Worm (Caenorhabditis elegans) whole organism, L3 larva: Measurements from ENCODE around the gene sas-7.

Source experiments
- ZK546.5 ChIP-seq: sonication (generic microtip); optimal IDR thresholded peaks from 2 replicates; lab custom pipeline; 2017; ENCODE audit warnings: missing biosample characterization, missing genetic modification characterization
- aly-2 ChIP-seq: fragments of 150-350 bp; optimal IDR thresholded peaks from 2 replicates; lab custom pipeline; 2014; ENCODE audit warnings: missing biosample characterization, missing genetic modification characterization
- ama-1 ChIP-seq: fragments of 150-350 bp; optimal IDR thresholded peaks from 2 replicates; lab custom pipeline; 2018
- ceh-16 ChIP-seq: sonication (generic microtip); optimal IDR thresholded peaks from 2 replicates; lab custom pipeline; 2017; ENCODE audit warnings: missing biosample characterization, missing genetic modification characterization
- ceh-82 ChIP-seq: fragments of 150-350 bp; optimal IDR thresholded peaks from 2 replicates; lab custom pipeline; 2014; ENCODE audit warnings: missing biosample characterization, missing genetic modification characterization
- daf-12 ChIP-seq: fragments of 150-350 bp; optimal IDR thresholded peaks from 2 replicates; lab custom pipeline; 2014; ENCODE audit warnings: missing biosample characterization, missing genetic modification reagents, missing genetic modification characterization
- egl-27 ChIP-seq: sonication (generic microtip); optimal IDR thresholded peaks from 4 replicates; lab custom pipeline; 2017; ENCODE audit warnings: missing biosample characterization, missing genetic modification reagents, missing genetic modification characterization
- egl-5 ChIP-seq: fragments of 150-350 bp; optimal IDR thresholded peaks from 2 replicates; lab custom pipeline; 2017; ENCODE audit warnings: missing biosample characterization, missing genetic modification reagents, missing genetic modification characterization, inconsistent platforms
- elt-1 ChIP-seq: fragments of 150-350 bp; optimal IDR thresholded peaks from 2 replicates; lab custom pipeline; 2014; ENCODE audit warnings: missing biosample characterization, missing genetic modification characterization
- elt-2 ChIP-seq: sonication (generic microtip); optimal IDR thresholded peaks from 2 replicates; lab custom pipeline; 2016; ENCODE audit warnings: missing genetic modification reagents, mild to moderate bottlenecking, missing genetic modification characterization, missing compliant biosample characterization
- elt-3 ChIP-seq, 3 experiments: fragments of 150-350 bp in 1 of 3; sonication (generic microtip) in 2 of 3; optimal IDR thresholded peaks; 2 replicates in 2 of 3; 4 replicates in 1 of 3; lab custom pipeline; 2014 to 2017; ENCODE audit warnings: missing biosample characterization in 3 of 3, missing genetic modification characterization in 3 of 3
- eor-1 ChIP-seq, 2 experiments: fragments of 150-350 bp; optimal IDR thresholded peaks; 2 replicates each; lab custom pipeline; 2014 to 2018; ENCODE audit warnings: missing biosample characterization in 2 of 2, missing genetic modification characterization in 2 of 2
- fkh-10 ChIP-seq: sonication (generic microtip); optimal IDR thresholded peaks from 2 replicates; lab custom pipeline; 2017; ENCODE audit warnings: missing biosample characterization, missing genetic modification reagents, missing genetic modification characterization
- fkh-2 ChIP-seq: fragments of 150-350 bp; optimal IDR thresholded peaks from 2 replicates; lab custom pipeline; 2014; ENCODE audit warnings: missing biosample characterization, missing genetic modification reagents, missing genetic modification characterization
- fos-1 ChIP-seq: fragments of 150-350 bp; optimal IDR thresholded peaks from 2 replicates; lab custom pipeline; 2014; ENCODE audit warnings: missing biosample characterization, missing genetic modification characterization
- jun-1 ChIP-seq: fragments of 150-350 bp; optimal IDR thresholded peaks from 2 replicates; lab custom pipeline; 2014; ENCODE audit warnings: missing biosample characterization, missing genetic modification reagents, missing genetic modification characterization
- lin-15B ChIP-seq: fragments of 150-350 bp; optimal IDR thresholded peaks from 2 replicates; lab custom pipeline; 2014; ENCODE audit warnings: missing biosample characterization, missing genetic modification characterization
- lsy-12 ChIP-seq: sonication (generic microtip); optimal IDR thresholded peaks from 2 replicates; lab custom pipeline; 2016; ENCODE audit warnings: mild to moderate bottlenecking, missing genetic modification characterization, missing compliant biosample characterization
- mml-1 ChIP-seq: fragments of 150-350 bp; sonication (generic microtip); optimal IDR thresholded peaks from 3 replicates; lab custom pipeline; 2014; ENCODE audit warnings: missing biosample characterization, missing genetic modification characterization
- nfya-1 ChIP-seq: sonication (generic microtip); optimal IDR thresholded peaks from 2 replicates; lab custom pipeline; 2017; ENCODE audit warnings: missing genetic modification characterization, mild to moderate bottlenecking, missing compliant biosample characterization, antibody characterized with exemption, moderate library complexity; ENCODE audit not compliant: insufficient read depth
- nhr-11 ChIP-seq: fragments of 150-350 bp; optimal IDR thresholded peaks from 2 replicates; lab custom pipeline; 2014; ENCODE audit warnings: missing biosample characterization, missing genetic modification characterization
- nhr-12 ChIP-seq: fragments of 150-350 bp; optimal IDR thresholded peaks from 2 replicates; lab custom pipeline; 2014; ENCODE audit warnings: missing biosample characterization, missing genetic modification characterization
- nhr-23 ChIP-seq: fragments of 150-350 bp; optimal IDR thresholded peaks from 2 replicates; lab custom pipeline; 2014; ENCODE audit warnings: missing biosample characterization, missing genetic modification reagents, missing genetic modification characterization
- nhr-237 ChIP-seq: fragments of 150-350 bp; optimal IDR thresholded peaks from 2 replicates; lab custom pipeline; 2014; ENCODE audit warnings: missing biosample characterization, missing genetic modification characterization
- nhr-25 ChIP-seq: sonication (generic microtip); optimal IDR thresholded peaks from 2 replicates; lab custom pipeline; 2017; ENCODE audit warnings: missing biosample characterization, missing genetic modification characterization
- nhr-28 ChIP-seq: fragments of 150-350 bp; optimal IDR thresholded peaks from 2 replicates; lab custom pipeline; 2014; ENCODE audit warnings: missing biosample characterization, missing genetic modification characterization
- nhr-67 ChIP-seq: fragments of 150-350 bp; optimal IDR thresholded peaks from 2 replicates; lab custom pipeline; 2014; ENCODE audit warnings: missing biosample characterization, missing genetic modification characterization
- nhr-76 ChIP-seq: fragments of 150-350 bp; sonication (generic microtip); optimal IDR thresholded peaks from 5 replicates; lab custom pipeline; 2014; ENCODE audit warnings: missing biosample characterization, missing genetic modification characterization
- nhr-77 ChIP-seq: fragments of 150-350 bp; optimal IDR thresholded peaks from 2 replicates; lab custom pipeline; 2014; ENCODE audit warnings: missing biosample characterization, missing genetic modification characterization
- pqm-1 ChIP-seq: fragments of 150-350 bp; optimal IDR thresholded peaks from 2 replicates; lab custom pipeline; 2017; ENCODE audit warnings: missing biosample characterization, missing genetic modification characterization, inconsistent platforms
- sea-2 ChIP-seq: fragments of 150-350 bp; sonication (generic microtip); optimal IDR thresholded peaks from 4 replicates; lab custom pipeline; 2014; ENCODE audit warnings: missing biosample characterization, missing genetic modification reagents, missing genetic modification characterization
- unc-39 ChIP-seq: sonication (generic microtip); optimal IDR thresholded peaks from 4 replicates; lab custom pipeline; 2017; ENCODE audit warnings: missing biosample characterization, missing genetic modification characterization
- unc-62 ChIP-seq: fragments of 150-350 bp; sonication (generic microtip); optimal IDR thresholded peaks from 4 replicates; lab custom pipeline; 2014; ENCODE audit warnings: missing biosample characterization, missing genetic modification reagents, missing genetic modification characterization
- zag-1 ChIP-seq: fragments of 150-350 bp; optimal IDR thresholded peaks from 2 replicates; lab custom pipeline; 2014; ENCODE audit warnings: missing biosample characterization, missing genetic modification characterization
- ztf-4 ChIP-seq: fragments of 150-350 bp; optimal IDR thresholded peaks from 2 replicates; lab custom pipeline; 2014; ENCODE audit warnings: missing biosample characterization, missing genetic modification characterization

Gene sas-7

ce11 chrIII:10296904-10297303 lies 23.9 kb upstream of the sas-7 start:
- TF ChIP-seq aly-2 (tag; lab: Kevin White, UChicago) (no peak), unc-39 (tag; lab: Kevin White, UChicago) (no peak), zag-1 (tag; lab: Kevin White, UChicago) (no peak), fos-1 (tag; lab: Kevin White, UChicago) (no peak), daf-12 (tag; lab: Kevin White, UChicago) (no peak), ZK546.5 (no peak), nhr-28 (no peak), nhr-11 (no peak), egl-5 (tag; lab: Kevin White, UChicago) (no peak), ceh-16 (tag; lab: Kevin White, UChicago) (no peak), ama-1 (lab: Kevin White, UChicago) (no peak), fkh-10 (GFP tag; lab: Kevin White, UChicago) (no peak), nhr-23 (tag; lab: Kevin White, UChicago) (no peak), eor-1 (tag; optimal IDR thresholded peaks at IDR 0.05; lab: Kevin White, UChicago) (no peak), egl-27 (no peak)

DNA sequence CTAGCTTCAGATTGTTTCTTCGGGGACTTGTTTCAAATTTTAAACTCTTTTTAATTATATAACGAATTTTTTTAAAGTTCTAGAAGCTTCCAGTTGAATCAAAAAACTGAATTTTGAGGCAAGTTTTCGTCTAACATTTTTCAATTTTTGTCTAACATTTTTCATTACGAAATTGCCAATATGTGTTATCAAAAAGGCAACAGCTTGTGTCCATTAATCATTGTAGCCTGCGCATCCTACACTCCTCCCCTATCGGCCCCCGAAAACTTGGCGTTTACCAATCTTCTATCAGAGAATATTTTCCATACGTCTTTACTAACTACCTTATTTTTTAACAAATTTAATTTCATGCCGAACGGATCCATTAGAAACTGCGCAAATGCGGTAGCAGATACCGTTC lies 20.7 kb upstream of the sas-7 start, which contains the start of gene vglu-3:
vglu-3 (plus strand) TSS at position 301 of the 400 bp plus-strand sequence.
- TF ChIP-seq nhr-28 = no peak
- no peak for TF ChIP-seq ceh-16 (tag; lab: Kevin White, UChicago)
- no peak for TF ChIP-seq lin-15B (tag; lab: Kevin White, UChicago)
- no peak for TF ChIP-seq unc-62 (GFP tag; lab: Kevin White, UChicago)
- no peak for TF ChIP-seq zag-1 (tag; lab: Kevin White, UChicago)
- no peak for TF ChIP-seq nhr-76 (tag; lab: Kevin White, UChicago)

- TF ChIP-seq nhr-12 (tag; lab: Kevin White, UChicago) (no peak), nhr-25 (no peak), sea-2 (no peak), nhr-77 (tag; lab: Kevin White, UChicago) (no peak), ztf-4 (tag; lab: Kevin White, UChicago) (no peak), elt-1 (no peak), elt-3 (tag; optimal IDR thresholded peaks at IDR 0.05; lab: Kevin White, UChicago) (no peak), jun-1 (tag; lab: Kevin White, UChicago) (peak; percentile 24), fkh-2 (tag; lab: Kevin White, UChicago) (no peak), nhr-11 (no peak), elt-2 (peak; percentile 71), pqm-1 (peak; percentile 59), nhr-28 (no peak), zag-1 (tag; lab: Kevin White, UChicago) (no peak), ZK546.5 (no peak), unc-39 (tag; lab: Kevin White, UChicago) (no peak), nhr-23 (tag; lab: Kevin White, UChicago) (no peak), lsy-12 (no peak), nhr-237 (tag; lab: Kevin White, UChicago) (no peak), ceh-82 (no peak), eor-1 (tag; optimal IDR thresholded peaks at IDR 0.05; lab: Kevin White, UChicago) (no peak), mml-1 (no peak), fos-1 (tag; lab: Kevin White, UChicago) (no peak), egl-5 (tag; lab: Kevin White, UChicago) (no peak), nfya-1 (tag; lab: Kevin White, UChicago) (no peak), lin-15B (tag; lab: Kevin White, UChicago) (no peak)
These were observed 15.5 kb upstream of the sas-7 start for ce11 chrIII:10305295-10305694.

- no peak for TF ChIP-seq nhr-67
- peak; percentile 53 for TF ChIP-seq nhr-25
- peak; percentile 80 for TF ChIP-seq elt-1
- TF ChIP-seq, all 47 proteins: peak for 2
These were observed 14.8 kb upstream of the sas-7 start, which contains the start of gene T07A5.1 for ce11 chrIII:10306049-10306448. Gene T07A5.1 (minus strand): TSS chrIII:10306197.

DNA sequence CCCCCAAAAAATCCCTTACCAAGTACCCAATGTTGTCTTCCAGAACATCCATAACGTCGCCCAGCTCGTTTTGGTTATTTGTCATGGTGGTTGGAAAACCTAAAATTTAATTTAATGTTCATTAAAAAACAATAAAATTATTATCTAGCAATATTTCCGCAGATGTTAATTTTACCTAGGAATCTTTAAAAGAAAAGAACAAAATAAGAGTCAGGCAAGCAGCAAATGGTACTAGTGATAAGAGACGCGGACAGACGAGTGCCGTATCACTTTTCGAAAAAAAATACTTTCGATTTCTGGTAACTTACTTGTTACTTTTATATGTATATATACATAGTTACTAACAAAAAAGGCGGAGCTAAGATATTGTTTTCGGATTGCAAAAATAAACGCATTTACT lies 9.8 kb upstream of the sas-7 start, which contains the start of gene T07A5.7:
T07A5.7 (minus strand) TSS at position 101 of the 400 bp plus-strand sequence.
- TF ChIP-seq daf-12 (tag; lab: Kevin White, UChicago) (no peak), ZK546.5 (no peak)
